Worm (Caenorhabditis elegans): ENCODE results near the gene wrt-8.
"Not testable (repeated sequence)": the region's sequence is repeated elsewhere in the genome, so short reads cannot be mapped to it uniquely, and the experiment has no call there.

The wrt-8 gene

DNA sequence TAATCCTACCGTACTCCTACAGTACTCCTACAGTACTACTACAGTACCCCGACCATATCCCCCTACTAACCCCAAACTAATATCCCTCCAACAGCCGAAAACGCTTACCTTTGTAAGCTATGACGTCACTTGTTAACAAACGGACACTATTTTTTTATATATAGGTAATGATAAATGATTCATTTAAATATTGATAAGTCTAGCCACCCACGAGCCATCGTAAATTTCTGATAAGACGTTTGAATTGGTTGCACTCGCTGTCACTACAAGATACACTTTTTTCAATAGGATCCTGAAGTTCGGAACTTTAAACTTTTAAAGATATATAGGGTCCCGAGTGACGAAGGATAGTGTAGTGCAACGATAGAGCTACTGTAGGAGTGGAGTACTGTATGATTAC lies 21.7 kb downstream of the wrt-8 start, which contains the start of gene nhr-247:
Gene nhr-247 (plus strand): TSS at position 330 of the 400 bp plus-strand sequence.
- TF ChIP-seq pqm-1 (tag; optimal IDR thresholded peaks at IDR 0.05) (peak; percentile 15), nhr-28 (tag; optimal IDR thresholded peaks at IDR 0.05) (peak; percentile 71), daf-16 (tag; optimal IDR thresholded peaks at IDR 0.05) (peak; percentile 24), dmd-6 (GFP tag; IDR thresholded peaks at IDR 0.05) (peak; percentile 65)
- TF ChIP-seq daf-16 (GFP tag; optimal IDR thresholded peaks at IDR 0.05): not testable (repeated sequence)

DNA sequence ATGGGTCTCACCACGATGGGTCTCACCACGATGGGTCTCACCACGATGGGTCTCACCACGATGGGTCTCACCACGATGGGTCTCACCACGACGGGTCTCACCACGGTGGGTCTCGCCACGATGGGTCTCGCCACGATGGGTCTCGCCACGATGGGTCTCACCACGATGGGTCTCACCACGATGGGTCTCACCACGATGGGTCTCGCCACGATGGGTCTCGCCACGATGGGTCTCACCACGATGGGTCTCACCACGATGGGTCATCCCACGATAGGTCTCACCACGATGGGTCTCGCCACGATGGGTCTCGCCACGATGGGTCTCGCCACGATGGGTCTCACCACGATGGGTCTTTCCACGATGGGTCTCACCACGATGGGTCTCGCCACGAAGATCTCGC lies 22.5 kb downstream of the wrt-8 start:
- 0 out of 2 replicates have a peak, but pooled peaks have one; percentile 12 for TF ChIP-seq snpc-1.2 (GFP tag; IDR thresholded peaks at IDR 0.05)
- peak; percentile 82 for TF ChIP-seq set-16 (GFP tag; IDR thresholded peaks at IDR 0.05)
- 0 out of 2 replicates have a peak, but pooled peaks have one; percentile 21 for TF ChIP-seq egl-43 (GFP tag; IDR thresholded peaks at IDR 0.05)

DNA sequence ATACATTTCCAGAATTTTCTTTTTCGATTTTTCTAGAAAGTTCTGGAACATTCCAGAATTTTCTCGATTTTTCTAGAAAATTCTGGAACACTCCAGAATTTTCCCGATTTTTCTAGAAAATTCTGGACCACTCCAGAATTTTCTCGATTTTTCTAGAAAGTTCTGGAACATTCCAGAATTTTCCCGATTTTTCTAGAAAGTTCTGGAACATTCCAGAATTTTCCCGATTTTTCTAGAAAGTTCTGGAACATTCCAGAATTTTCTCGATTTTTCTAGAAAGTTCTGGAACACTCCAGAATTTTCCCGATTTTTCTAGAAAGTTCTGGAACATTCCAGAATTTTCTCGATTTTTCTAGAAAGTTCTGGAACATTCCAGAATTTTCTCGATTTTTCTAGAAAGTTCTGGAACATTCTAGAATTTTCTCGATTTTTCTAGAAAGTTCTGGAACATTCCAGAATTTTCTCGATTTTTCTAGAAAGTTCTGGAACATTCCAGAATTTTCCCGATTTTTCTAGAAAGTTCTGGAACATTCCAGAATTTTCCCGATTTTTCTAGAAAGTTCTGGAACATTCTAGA lies 23.5 kb downstream of the wrt-8 start:
- peak; percentile 57; the same call in 1 of the 2 replicates for TF ChIP-seq ctbp-1 (GFP tag; IDR thresholded peaks at IDR 0.05)
- TF ChIP-seq arid-1 (GFP tag; conservative IDR thresholded peaks at IDR 0.05): peak; percentile 76; the same call in 1 of the 2 replicates
- TF ChIP-seq pha-4 (GFP tag; IDR thresholded peaks at IDR 0.05): peak; percentile 74; the same call in 1 of the 2 replicates
- TF ChIP-seq pha-4 (tag; optimal IDR thresholded peaks at IDR 0.05): not testable (repeated sequence)
- TF ChIP-seq lim-7 (GFP tag; IDR thresholded peaks at IDR 0.05): peak; percentile 73
- 0 out of 2 replicates have a peak, but pooled peaks have one; percentile 57 for TF ChIP-seq lin-1 (GFP tag; IDR thresholded peaks at IDR 0.05)
- TF ChIP-seq snpc-1.2 (GFP tag; IDR thresholded peaks at IDR 0.05): peak; percentile 59; the same call in 1 of the 2 replicates
- peak; percentile 51; the same call in 1 of the 2 replicates for TF ChIP-seq vab-7 (GFP tag; IDR thresholded peaks at IDR 0.05)
- 0 out of 2 replicates have a peak, but pooled peaks have one; percentile 46 for TF ChIP-seq Y75B8A.6 (GFP tag; IDR thresholded peaks at IDR 0.05)
- TF ChIP-seq egl-43 (GFP tag; IDR thresholded peaks at IDR 0.05): 0 out of 2 replicates have a peak, but pooled peaks have one; percentile 24
- TF ChIP-seq madf-5 (GFP tag; IDR thresholded peaks at IDR 0.05): 0 out of 4 replicates have a peak, but pooled peaks of 1 of the 2 experiments have one; percentile 63
- TF ChIP-seq Y105C5A.15 (GFP tag; IDR thresholded peaks at IDR 0.05): 0 out of 2 replicates have a peak, but pooled peaks have one; percentile 30
- peak; percentile 86 for TF ChIP-seq mdt-29 (GFP tag; IDR thresholded peaks at IDR 0.05)
- TF ChIP-seq Y48G9A.11 (GFP tag; IDR thresholded peaks at IDR 0.05): 0 out of 2 replicates have a peak, but pooled peaks have one; percentile 60

DNA sequence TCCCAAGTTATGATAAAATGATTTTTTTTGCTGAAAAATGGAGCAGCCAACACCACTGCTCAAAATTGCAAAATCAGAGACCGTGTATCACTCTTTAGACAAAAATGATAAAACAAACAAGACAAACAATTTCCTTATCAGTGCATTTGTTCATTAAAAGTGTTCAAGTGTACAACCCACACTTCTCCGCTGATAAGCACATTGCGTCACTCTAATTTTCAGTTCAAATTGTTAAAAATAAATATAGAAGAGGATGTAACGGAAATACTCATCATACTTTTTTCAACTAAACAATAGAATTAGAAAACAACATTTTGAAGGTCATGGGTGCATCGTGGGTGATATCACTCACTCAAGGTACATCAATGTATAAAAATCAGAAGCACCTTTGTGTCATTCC lies 25.7 kb downstream of the wrt-8 start, which contains the start of gene nhr-291:
Gene nhr-291 (plus strand): TSS at position 324 of the 400 bp plus-strand sequence.
- TF ChIP-seq ctbp-1 (GFP tag; IDR thresholded peaks at IDR 0.05) (no peak), egl-43 (GFP tag; IDR thresholded peaks at IDR 0.05) (no peak), F37D6.2 (tag; optimal IDR thresholded peaks at IDR 0.05) (no peak), mxl-2 (GFP tag; conservative IDR thresholded peaks at IDR 0.05) (no peak), ZK337.2 (GFP tag; IDR thresholded peaks at IDR 0.05) (no peak), lin-1 (GFP tag; IDR thresholded peaks at IDR 0.05) (peak; percentile 85), dve-1 (tag; optimal IDR thresholded peaks at IDR 0.05; ENCODE audit: insufficient read depth) (peak; percentile 80), nhr-28 (tag; optimal IDR thresholded peaks at IDR 0.05) (peak; percentile 96), lsy-2 (tag; optimal IDR thresholded peaks at IDR 0.05) (no peak), pqm-1 (tag; optimal IDR thresholded peaks at IDR 0.05) (peak; percentile 98), hlh-11 (tag; optimal IDR thresholded peaks at IDR 0.05) (peak; percentile 77), nhr-77 (tag; optimal IDR thresholded peaks at IDR 0.05) (peak; percentile 96), dmd-6 (GFP tag; IDR thresholded peaks at IDR 0.05) (peak; percentile 97), ces-1 (GFP tag; optimal IDR thresholded peaks at IDR 0.05) (no peak), nhr-11 (tag; optimal IDR thresholded peaks at IDR 0.05) (no peak), mdl-1 (tag; optimal IDR thresholded peaks at IDR 0.05) (peak in 1 of 2 experiments; percentile 30), tra-1 (GFP tag; IDR thresholded peaks at IDR 0.05) (peak; percentile 56; the same call in 1 of the 2 replicates), zfp-2 (tag; optimal IDR thresholded peaks at IDR 0.05) (no peak), nhr-10 (tag; optimal IDR thresholded peaks at IDR 0.05) (peak; percentile 31), Y5F2A.4 (GFP tag; optimal IDR thresholded peaks at IDR 0.05) (no peak), T20F7.1 (GFP tag; optimal IDR thresholded peaks at IDR 0.05) (no peak), Y75B8A.6 (GFP tag; IDR thresholded peaks at IDR 0.05) (no peak), daf-16 (GFP tag; optimal IDR thresholded peaks at IDR 0.05) (peak in 1 of 2 experiments; percentile 2), daf-16 (tag; optimal IDR thresholded peaks at IDR 0.05) (peak; percentile 97), nhr-48 (tag; optimal IDR thresholded peaks at IDR 0.05) (peak; percentile 59)
